Fruit fly (Drosophila melanogaster) whole organism, pupa: ENCODE results near the gene CG34178.

Experiments
- CG10348 ChIP-seq: fragments of 200-800 bp; sonication (Bioruptor generic); IDR thresholded peaks from 2 replicates; pipeline ENCODE4 v1.3.6; 2022; ENCODE audit warnings: missing biosample characterization, missing genetic modification characterization
- CG12605 ChIP-seq: fragments of 200-800 bp; sonication (Bioruptor generic); IDR thresholded peaks from 2 replicates; pipeline ENCODE4 v1.3.6; 2022; ENCODE audit warnings: missing biosample characterization, missing genetic modification characterization
- CG13204 ChIP-seq: fragments of 200-800 bp; sonication (Bioruptor generic); optimal IDR thresholded peaks from 2 replicates; lab custom pipeline; 2018; ENCODE audit warnings: missing biosample characterization, mild to moderate bottlenecking, missing genetic modification characterization, moderate library complexity
- CG14655 ChIP-seq: fragments of 200-800 bp; sonication (Bioruptor generic); optimal IDR thresholded peaks from 3 replicates; lab custom pipeline; 2017; ENCODE audit warnings: mild to moderate bottlenecking, missing biosample characterization, missing genetic modification reagents, missing genetic modification characterization
- CG15710 ChIP-seq: fragments of 200-800 bp; sonication (Bioruptor generic); optimal IDR thresholded peaks from 2 replicates; lab custom pipeline; 2018; ENCODE audit warnings: missing biosample characterization, mild to moderate bottlenecking, missing genetic modification characterization, moderate library complexity
- CG17806 ChIP-seq: fragments of 200-800 bp; sonication (Bioruptor generic); optimal IDR thresholded peaks from 2 replicates; lab custom pipeline; 2018; ENCODE audit warnings: missing biosample characterization, mild to moderate bottlenecking, missing genetic modification characterization, moderate library complexity
- CG32121 ChIP-seq: fragments of 200-800 bp; sonication (Bioruptor generic); IDR thresholded peaks from 2 replicates; pipeline ENCODE4 v1.3.6; 2022; ENCODE audit warnings: missing biosample characterization, missing genetic modification characterization
- CG34367 ChIP-seq: fragments of 200-800 bp; sonication (Bioruptor generic); optimal IDR thresholded peaks from 2 replicates; lab custom pipeline; 2018; ENCODE audit warnings: missing biosample characterization, mild to moderate bottlenecking, missing genetic modification characterization
- CG4496 ChIP-seq: fragments of 200-800 bp; sonication (Bioruptor generic); IDR thresholded peaks from 3 replicates; pipeline ENCODE4 v1.3.6; 2022; ENCODE audit warnings: missing biosample characterization, missing genetic modification characterization
- CG8159 ChIP-seq: fragments of 200-800 bp; sonication (Bioruptor generic); optimal IDR thresholded peaks from 3 replicates; lab custom pipeline; 2018; ENCODE audit warnings: missing biosample characterization, mild to moderate bottlenecking, missing genetic modification characterization, moderate library complexity
- CG8301 ChIP-seq: fragments of 200-800 bp; sonication (Bioruptor generic); optimal IDR thresholded peaks from 2 replicates; lab custom pipeline; 2018; ENCODE audit warnings: missing biosample characterization, mild to moderate bottlenecking, missing genetic modification characterization
- CG9948 ChIP-seq: fragments of 200-800 bp; sonication (Bioruptor generic); optimal IDR thresholded peaks from 2 replicates; lab custom pipeline; 2018; ENCODE audit warnings: missing biosample characterization, mild to moderate bottlenecking, missing genetic modification characterization, moderate library complexity
- EcR ChIP-seq: fragments of 200-800 bp; sonication (Bioruptor generic); optimal IDR thresholded peaks from 3 replicates; lab custom pipeline; 2019; ENCODE audit warnings: missing biosample characterization, missing genetic modification characterization, mild to moderate bottlenecking, moderate library complexity, missing genetic modification reagents
- Ets98B ChIP-seq: fragments of 200-800 bp; sonication (Bioruptor generic); IDR thresholded peaks from 2 replicates; pipeline ENCODE4 v1.3.6; 2022; ENCODE audit warnings: missing biosample characterization, missing genetic modification characterization
- Pif1A ChIP-seq: fragments of 200-800 bp; sonication (Bioruptor generic); optimal IDR thresholded peaks from 3 replicates; lab custom pipeline; 2016; ENCODE audit warnings: missing biosample characterization, missing genetic modification characterization
- Pif1B ChIP-seq: fragments of 200-800 bp; sonication (Bioruptor generic); optimal IDR thresholded peaks from 3 replicates; lab custom pipeline; 2016; ENCODE audit warnings: missing biosample characterization, missing genetic modification characterization
- Snoo ChIP-seq: fragments of 200-800 bp; sonication (Bioruptor generic); optimal IDR thresholded peaks from 3 replicates; lab custom pipeline; 2017; ENCODE audit warnings: missing biosample characterization, mild to moderate bottlenecking, missing genetic modification characterization, inconsistent platforms
- fd96Ca ChIP-seq: fragments of 200-800 bp; sonication (Bioruptor generic); IDR thresholded peaks from 3 replicates; pipeline ENCODE4 v1.3.6; 2022; ENCODE audit warnings: missing biosample characterization, missing genetic modification characterization
- gl ChIP-seq: fragments of 200-800 bp; sonication (Bioruptor generic); optimal IDR thresholded peaks from 2 replicates; lab custom pipeline; 2018; ENCODE audit warnings: missing biosample characterization, mild to moderate bottlenecking, missing genetic modification characterization
- rn ChIP-seq: fragments of 200-800 bp; sonication (Bioruptor generic); IDR thresholded peaks from 2 replicates; pipeline ENCODE4 v1.3.6; 2022; ENCODE audit warnings: missing biosample characterization, missing genetic modification characterization

The CG34178 gene

dm6 chr2L:4458119-4459056 lies 24.7 kb downstream of the CG34178 start, which contains the start of gene RpL27A:
TSS of gene RpL27A (minus strand) at chr2L:4458364.
- TF ChIP-seq CG32121 (peak; percentile 47; the same call in 1 of the 2 replicates), CG14655 (GFP tag; lab: Kevin White, UChicago) (no peak), CG8159 (peak; percentile 44), CG10348 (GFP tag; lab: Robert Waterston, UW) (no peak), CG12605 (peak; percentile 67), Pif1B (GFP tag; lab: Kevin White, UChicago) (no peak), CG4496 (GFP tag; lab: Robert Waterston, UW) (peak; percentile 84), rn (GFP tag; lab: Robert Waterston, UW) (no peak), fd96Ca (GFP tag; lab: Robert Waterston, UW) (peak; percentile 14; the same call in 1 of the 3 replicates), CG34367 (tag; lab: Kevin White, UChicago) (peak; percentile 65), Snoo (tag; lab: Kevin White, UChicago) (peak; percentile 81), CG13204 (GFP tag; lab: Kevin White, UChicago) (no peak), CG8301 (tag; lab: Kevin White, UChicago) (peak; percentile 5), Ets98B (peak; percentile 32), CG15710 (tag; lab: Kevin White, UChicago) (peak; percentile 50), CG9948 (tag; lab: Kevin White, UChicago) (peak; percentile 41), Pif1A (GFP tag; lab: Kevin White, UChicago) (no peak)

dm6 chr2L:4459543-4459942 lies 25.8 kb downstream of the CG34178 start, which contains the start of the genes mRpL27 and CG15435:
TSS of gene mRpL27 (minus strand) at chr2L:4459638.
TSS of gene CG15435 (plus strand) at chr2L:4459729.
- TF ChIP-seq CG32121, result no peak
- peak; percentile 22 for TF ChIP-seq EcR (GFP tag; lab: Kevin White, UChicago)
- TF ChIP-seq CG15710 (tag; lab: Kevin White, UChicago), result peak; percentile 8

dm6 chr2L:4463323-4463722 lies 29.6 kb downstream of the CG34178 start, which contains the start of the genes CG15443 and Paris:
TSS of gene CG15443 (minus strand) at chr2L:4463447.
TSS of gene Paris (plus strand) at chr2L:4463611.
- TF ChIP-seq CG14655 (GFP tag; lab: Kevin White, UChicago) (no peak), CG9948 (tag; lab: Kevin White, UChicago) (no peak), CG34367 (tag; lab: Kevin White, UChicago) (no peak), CG12605 (0 out of 2 replicates have a peak, but pooled peaks have one; percentile 39)

- TF ChIP-seq CG13204 (GFP tag; lab: Kevin White, UChicago), result no peak
- TF ChIP-seq CG9948 (tag; lab: Kevin White, UChicago), result no peak
- no peak for TF ChIP-seq CG8159
- no peak for TF ChIP-seq rn (GFP tag; lab: Robert Waterston, UW)
- TF ChIP-seq CG34367 (tag; lab: Kevin White, UChicago), result no peak
- TF ChIP-seq fd96Ca (GFP tag; lab: Robert Waterston, UW), result no peak
- TF ChIP-seq CG12605, result no peak
- TF ChIP-seq CG15710 (tag; lab: Kevin White, UChicago), result no peak
These were observed 31.2 kb downstream of the CG34178 start, which contains the start of gene FIG4 for dm6 chr2L:4464946-4465345. TSS of gene FIG4 (plus strand) at chr2L:4465174.

dm6 chr2L:4475422-4475821 lies 41.7 kb downstream of the CG34178 start:
- TF ChIP-seq Pif1B (GFP tag; lab: Kevin White, UChicago) (no peak), CG34367 (tag; lab: Kevin White, UChicago) (no peak), gl (tag; lab: Kevin White, UChicago) (no peak), CG32121 (no peak), Pif1A (GFP tag; lab: Kevin White, UChicago) (no peak), Snoo (tag; lab: Kevin White, UChicago) (no peak), CG10348 (GFP tag; lab: Robert Waterston, UW) (no peak), Ets98B (no peak), EcR (GFP tag; lab: Kevin White, UChicago) (no peak), CG8159 (no peak)
- TF ChIP-seq, all 21 proteins: peak for 0

dm6 chr2L:4476672-4477273 lies 43.1 kb downstream of the CG34178 start, which contains the start of gene ine:
TSS of gene ine (minus strand) at chr2L:4477022.
- peak; percentile 42; the same call in 1 of the 2 replicates for TF ChIP-seq CG32121
- no peak for TF ChIP-seq CG15710 (tag; lab: Kevin White, UChicago)
- TF ChIP-seq rn (GFP tag; lab: Robert Waterston, UW), result no peak
- TF ChIP-seq EcR (GFP tag; lab: Kevin White, UChicago), result no peak
- TF ChIP-seq CG17806 (tag; lab: Kevin White, UChicago), result no peak
- peak; percentile 64; the same call in 2 of the 3 replicates for TF ChIP-seq CG4496 (GFP tag; lab: Robert Waterston, UW)
- TF ChIP-seq Ets98B, result peak; percentile 67; the same call in 1 of the 2 replicates
- peak; percentile 29; the same call in 1 of the 2 replicates for TF ChIP-seq CG12605
- TF ChIP-seq fd96Ca (GFP tag; lab: Robert Waterston, UW), result peak; percentile 58; the same call in 2 of the 3 replicates
